Fruit fly (Drosophila melanogaster): ENCODE data around the gene CG13075.

DNA sequence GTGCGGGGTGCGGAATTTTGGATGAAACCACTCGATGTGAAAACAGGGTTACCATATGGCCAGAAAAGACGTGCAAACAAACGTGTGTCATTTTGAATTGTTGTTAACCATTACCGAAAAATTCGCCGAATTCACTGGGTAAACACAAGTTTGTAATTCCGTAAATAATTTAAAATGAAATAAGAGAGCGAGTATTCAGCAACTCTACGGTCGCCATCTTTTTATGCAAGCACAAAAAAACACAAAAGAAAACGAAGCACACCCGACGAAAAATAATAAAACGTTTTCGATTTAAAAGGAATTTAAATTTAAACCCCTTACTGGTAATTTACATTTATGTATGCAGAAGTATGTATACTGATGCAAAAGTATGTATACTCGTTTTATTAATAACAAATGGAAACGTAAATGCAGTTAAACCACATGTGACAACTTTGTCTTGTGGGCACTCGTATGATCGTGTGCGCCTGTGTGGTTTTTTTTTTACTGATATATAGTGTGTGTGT is 37.9 kb upstream of the CG13075 start:
- TF ChIP-seq Mnt (GFP tag; optimal IDR thresholded peaks at IDR 0.05) (peak; percentile 75), CG1620 (GFP tag; optimal IDR thresholded peaks at IDR 0.05) (peak; percentile 67), bab1 (GFP tag; optimal IDR thresholded peaks at IDR 0.05) (peak; percentile 98), cic (GFP tag; optimal IDR thresholded peaks at IDR 0.05) (no peak), kay (GFP tag; ENCODE audit: borderline replicate concordance) (peak; percentile 91), CG12768 (GFP tag; optimal IDR thresholded peaks at IDR 0.05) (peak; percentile 89), toe (GFP tag; optimal IDR thresholded peaks at IDR 0.05) (peak; percentile 42), CG7045 (GFP tag; optimal IDR thresholded peaks at IDR 0.05) (peak; percentile 89), CG14711 (tag; optimal IDR thresholded peaks at IDR 0.05) (peak; percentile 98), cnc (optimal IDR thresholded peaks at IDR 0.05) (no peak), CG33017 (tag; optimal IDR thresholded peaks at IDR 0.05) (peak; percentile 97), tj (GFP tag; optimal IDR thresholded peaks at IDR 0.05) (peak; percentile 58), Clk (GFP tag; optimal IDR thresholded peaks at IDR 0.05) (peak; percentile 81)

All from whole organism, adult.